Fruit fly (Drosophila melanogaster) whole organism, prepupa: Measurements from ENCODE around the gene Tpi.

Experiments
- CG10669 ChIP-seq: fragments of 200-800 bp; sonication (Bioruptor generic); optimal IDR thresholded peaks from 3 replicates; lab custom pipeline; 2018; ENCODE audit warnings: missing biosample characterization, mild to moderate bottlenecking, missing genetic modification characterization, moderate library complexity
- CG11762 ChIP-seq: fragments of 200-800 bp; sonication (Bioruptor generic); optimal IDR thresholded peaks from 3 replicates; lab custom pipeline; 2016; ENCODE audit warnings: missing biosample characterization, missing genetic modification characterization; ENCODE audit not compliant: insufficient read depth
- CG11902 ChIP-seq: fragments of 200-800 bp; sonication (Bioruptor generic); optimal IDR thresholded peaks from 3 replicates; lab custom pipeline; 2016; ENCODE audit warnings: missing biosample characterization, missing genetic modification characterization
- CG15336 ChIP-seq: fragments of 200-800 bp; sonication (Bioruptor generic); IDR thresholded peaks from 2 replicates; pipeline ENCODE4 v1.3.6; 2022; ENCODE audit warnings: missing biosample characterization, missing genetic modification characterization
- CG1621 ChIP-seq: fragments of 200-800 bp; sonication (Bioruptor generic); optimal IDR thresholded peaks from 3 replicates; lab custom pipeline; 2018; ENCODE audit warnings: missing biosample characterization, mild to moderate bottlenecking, missing genetic modification characterization
- CG32006 ChIP-seq: fragments of 200-800 bp; sonication (Bioruptor generic); optimal IDR thresholded peaks from 3 replicates; lab custom pipeline; 2017; ENCODE audit warnings: missing biosample characterization, mild to moderate bottlenecking, missing genetic modification characterization
- CG3919 ChIP-seq: fragments of 200-800 bp; sonication (Bioruptor generic); optimal IDR thresholded peaks from 3 replicates; lab custom pipeline; 2016; ENCODE audit warnings: missing biosample characterization, missing genetic modification characterization
- CG4318 ChIP-seq: fragments of 200-800 bp; sonication (Bioruptor generic); optimal IDR thresholded peaks from 3 replicates; lab custom pipeline; 2017; ENCODE audit warnings: missing biosample characterization, mild to moderate bottlenecking, missing genetic modification characterization
- CG6792 ChIP-seq: fragments of 200-800 bp; sonication (Bioruptor generic); optimal IDR thresholded peaks from 3 replicates; lab custom pipeline; 2016; ENCODE audit warnings: missing biosample characterization, missing genetic modification characterization
- CG7368 ChIP-seq: fragments of 200-800 bp; sonication (Bioruptor generic); optimal IDR thresholded peaks from 3 replicates; lab custom pipeline; 2016; ENCODE audit warnings: missing biosample characterization, missing genetic modification characterization
- CG8119 ChIP-seq: fragments of 200-800 bp; sonication (Bioruptor generic); IDR thresholded peaks from 3 replicates; pipeline ENCODE4 v1.3.6; 2022; ENCODE audit warnings: missing biosample characterization, missing genetic modification characterization
- CG8319 ChIP-seq: fragments of 200-800 bp; sonication (Bioruptor generic); optimal IDR thresholded peaks from 3 replicates; lab custom pipeline; 2016; ENCODE audit warnings: missing biosample characterization, missing genetic modification characterization
- CG9139 ChIP-seq: fragments of 200-800 bp; sonication (Bioruptor generic); optimal IDR thresholded peaks from 3 replicates; lab custom pipeline; 2017; ENCODE audit warnings: missing biosample characterization, mild to moderate bottlenecking, missing genetic modification characterization
- Eip75B ChIP-seq: fragments of 200-800 bp; sonication (Bioruptor generic); optimal IDR thresholded peaks from 3 replicates; lab custom pipeline; 2016; ENCODE audit warnings: missing biosample characterization, missing genetic modification characterization
- Eip78C ChIP-seq: fragments of 200-800 bp; sonication (Bioruptor generic); peaks from one replicate; lab custom pipeline; 2016; ENCODE audit warnings: missing biosample characterization, missing genetic modification characterization
- Eip93F ChIP-seq: fragments of 200-800 bp; sonication (Bioruptor generic); optimal IDR thresholded peaks from 2 replicates; lab custom pipeline; 2016; ENCODE audit warnings: missing biosample characterization, mild to moderate bottlenecking, missing genetic modification characterization
- Ets21C ChIP-seq: fragments of 200-800 bp; sonication (Bioruptor generic); optimal IDR thresholded peaks from 3 replicates; lab custom pipeline; 2016; ENCODE audit warnings: missing biosample characterization, missing genetic modification characterization
- Ets96B ChIP-seq: fragments of 200-800 bp; optimal IDR thresholded peaks from 2 replicates; lab custom pipeline; 2019; ENCODE audit warnings: missing biosample characterization, mild to moderate bottlenecking, missing genetic modification characterization, moderate library complexity
- Gug ChIP-seq: fragments of 200-800 bp; sonication (Bioruptor generic); IDR thresholded peaks from 2 replicates; pipeline ENCODE4 v1.3.6; 2022; ENCODE audit warnings: missing biosample characterization, missing genetic modification characterization
- Met ChIP-seq: fragments of 200-800 bp; sonication (Bioruptor generic); optimal IDR thresholded peaks from 3 replicates; lab custom pipeline; 2016; ENCODE audit warnings: missing biosample characterization, missing genetic modification characterization
- Smox ChIP-seq: fragments of 200-800 bp; sonication (Bioruptor generic); optimal IDR thresholded peaks from 3 replicates; lab custom pipeline; 2016; ENCODE audit warnings: missing biosample characterization, missing genetic modification characterization
- Sox102F ChIP-seq: fragments of 200-800 bp; sonication (Bioruptor generic); optimal IDR thresholded peaks from 2 replicates; lab custom pipeline; 2016; ENCODE audit warnings: missing biosample characterization, mild to moderate bottlenecking, missing genetic modification characterization
- Sox14 ChIP-seq: fragments of 200-800 bp; sonication (Bioruptor generic); optimal IDR thresholded peaks from 3 replicates; lab custom pipeline; 2016; ENCODE audit warnings: missing biosample characterization, missing genetic modification characterization
- Sox15 ChIP-seq: fragments of 200-800 bp; sonication (Bioruptor generic); optimal IDR thresholded peaks from 3 replicates; lab custom pipeline; 2016; ENCODE audit warnings: missing biosample characterization, missing genetic modification characterization
- achi ChIP-seq: fragments of 200-800 bp; sonication (Bioruptor generic); optimal IDR thresholded peaks from 3 replicates; lab custom pipeline; 2016; ENCODE audit warnings: missing biosample characterization, missing genetic modification characterization
- acj6 ChIP-seq: fragments of 200-800 bp; sonication (Bioruptor generic); optimal IDR thresholded peaks from 3 replicates; lab custom pipeline; 2016; ENCODE audit warnings: missing biosample characterization, missing genetic modification characterization
- cyc ChIP-seq: fragments of 200-800 bp; sonication (Bioruptor generic); optimal IDR thresholded peaks from 3 replicates; lab custom pipeline; 2016; ENCODE audit warnings: missing biosample characterization, missing genetic modification characterization
- dac ChIP-seq: fragments of 200-800 bp; sonication (Bioruptor generic); optimal IDR thresholded peaks from 2 replicates; lab custom pipeline; 2017; ENCODE audit warnings: missing biosample characterization, mild to moderate bottlenecking, missing genetic modification characterization
- dsx ChIP-seq: fragments of 200-800 bp; optimal IDR thresholded peaks from 3 replicates; lab custom pipeline; 2019; ENCODE audit warnings: missing biosample characterization, mild to moderate bottlenecking, missing genetic modification characterization, moderate library complexity; ENCODE audit not compliant: poor library complexity, severe bottlenecking
- esn ChIP-seq: fragments of 200-800 bp; sonication (Bioruptor generic); optimal IDR thresholded peaks from 2 replicates; lab custom pipeline; 2016; ENCODE audit warnings: missing biosample characterization, mild to moderate bottlenecking, missing genetic modification characterization, moderate library complexity
- fkh ChIP-seq: fragments of 200-800 bp; sonication (Bioruptor generic); optimal IDR thresholded peaks from 3 replicates; lab custom pipeline; 2017; ENCODE audit warnings: missing biosample characterization, mild to moderate bottlenecking, missing genetic modification characterization, moderate library complexity
- lz ChIP-seq: fragments of 200-800 bp; sonication (Bioruptor generic); optimal IDR thresholded peaks from 3 replicates; lab custom pipeline; 2016; ENCODE audit warnings: missing biosample characterization, missing genetic modification characterization
- net ChIP-seq: fragments of 200-800 bp; sonication (Bioruptor generic); optimal IDR thresholded peaks from 3 replicates; lab custom pipeline; 2016; ENCODE audit warnings: missing biosample characterization, missing genetic modification characterization
- pdm3 ChIP-seq: fragments of 200-800 bp; sonication (Bioruptor generic); optimal IDR thresholded peaks from 3 replicates; lab custom pipeline; 2016; ENCODE audit warnings: missing biosample characterization, missing genetic modification characterization
- salr ChIP-seq, 2 experiments: fragments of 200-800 bp; sonication (Bioruptor generic); optimal IDR thresholded peaks; 3 replicates each; lab custom pipeline; 2016 to 2018; ENCODE audit warnings: missing biosample characterization in 2 of 2, missing genetic modification characterization in 2 of 2, mild to moderate bottlenecking in 1 of 2
- spab ChIP-seq: fragments of 200-800 bp; sonication (Bioruptor generic); optimal IDR thresholded peaks from 2 replicates; lab custom pipeline; 2017; ENCODE audit warnings: missing biosample characterization, mild to moderate bottlenecking, missing genetic modification characterization, missing genetic modification reagents
- svp ChIP-seq: fragments of 200-800 bp; sonication (Bioruptor generic); peaks from one replicate; lab custom pipeline; 2016; ENCODE audit warnings: missing biosample characterization, missing genetic modification characterization
- vri ChIP-seq: fragments of 200-800 bp; sonication (Bioruptor generic); optimal IDR thresholded peaks from 3 replicates; lab custom pipeline; 2016; ENCODE audit warnings: missing biosample characterization, mild to moderate bottlenecking, missing genetic modification characterization

Gene Tpi

DNA sequence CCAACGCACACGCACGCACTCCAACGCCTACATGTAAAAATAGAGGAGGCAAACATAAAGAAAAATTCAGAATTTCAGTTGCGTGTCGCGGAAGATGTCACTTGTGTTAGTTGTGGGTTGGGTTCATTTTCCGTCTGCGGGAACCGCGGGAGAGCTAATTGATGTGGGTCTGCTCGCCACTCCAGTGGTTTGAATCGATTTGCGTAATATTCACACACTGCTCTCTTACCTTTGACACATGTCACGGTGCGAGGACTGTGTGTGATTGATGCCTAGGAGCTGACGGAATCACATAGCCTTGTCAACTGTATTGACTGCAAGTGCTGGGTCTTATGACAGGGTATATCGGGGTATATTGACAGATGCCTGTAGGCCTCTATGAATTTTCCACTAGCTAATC lies 23.4 kb downstream of the Tpi start:
- TF ChIP-seq Ets96B = no peak
- no peak for TF ChIP-seq CG11762
- TF ChIP-seq Sox15 = no peak
- no peak for TF ChIP-seq esn (GFP tag; lab: Kevin White, UChicago)
- TF ChIP-seq Eip75B (GFP tag; lab: Kevin White, UChicago) = no peak
- TF ChIP-seq cyc (GFP tag; lab: Kevin White, UChicago) = no peak
- no peak for TF ChIP-seq Sox102F (GFP tag; lab: Kevin White, UChicago)
- TF ChIP-seq Gug (GFP tag; lab: Robert Waterston, UW) = no peak
- TF ChIP-seq Eip78C = no peak
- no peak for TF ChIP-seq acj6 (GFP tag; lab: Kevin White, UChicago)
- TF ChIP-seq dac (GFP tag; lab: Kevin White, UChicago) = no peak
- no peak for TF ChIP-seq CG6792
- TF ChIP-seq Ets21C (GFP tag; lab: Kevin White, UChicago) = no peak
- TF ChIP-seq dsx = no peak
- TF ChIP-seq spab (GFP tag; lab: Kevin White, UChicago) = no peak
- TF ChIP-seq CG1621 (tag; lab: Kevin White, UChicago) = no peak
- no peak for TF ChIP-seq svp
- TF ChIP-seq CG8319 (GFP tag; lab: Kevin White, UChicago) = no peak
- TF ChIP-seq achi (GFP tag; lab: Kevin White, UChicago) = no peak
- no peak for TF ChIP-seq CG32006

- TF ChIP-seq CG8319 (GFP tag; lab: Kevin White, UChicago) = no peak
- no peak for TF ChIP-seq achi (GFP tag; lab: Kevin White, UChicago)
- TF ChIP-seq net (GFP tag; lab: Kevin White, UChicago) = no peak
- no peak for TF ChIP-seq Eip93F
- TF ChIP-seq CG7368 (GFP tag; lab: Kevin White, UChicago) = no peak
- TF ChIP-seq Met (GFP tag; lab: Kevin White, UChicago) = no peak
- TF ChIP-seq Gug (GFP tag; lab: Robert Waterston, UW) = no peak
- no peak for TF ChIP-seq esn (GFP tag; lab: Kevin White, UChicago)
- no peak for TF ChIP-seq Sox14 (GFP tag; lab: Kevin White, UChicago)
These were observed 25.0 kb downstream of the Tpi start for dm6 chr3R:30109380-30109779.

DNA sequence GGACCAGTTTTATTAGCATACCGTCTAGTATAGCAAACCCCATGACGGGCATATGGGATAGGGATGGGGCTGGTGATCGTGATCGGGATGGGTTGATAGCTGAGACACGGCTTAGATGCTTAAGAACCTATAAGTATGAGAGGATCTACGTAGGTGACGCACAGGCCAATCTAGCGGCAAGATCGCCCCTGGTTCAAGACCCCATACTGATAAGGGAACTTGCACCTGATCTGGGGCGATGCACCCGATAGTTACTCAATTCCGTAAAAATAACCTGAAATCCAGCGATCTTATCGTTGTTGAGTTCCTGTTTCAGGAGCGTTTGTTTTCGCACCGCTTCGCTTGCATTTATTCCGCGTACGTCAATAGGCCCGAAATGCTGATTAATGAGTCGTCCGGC lies 25.8 kb downstream of the Tpi start:
- TF ChIP-seq svp = peak; percentile 67
- no peak for TF ChIP-seq vri (GFP tag; lab: Kevin White, UChicago)
- TF ChIP-seq CG10669 (GFP tag; lab: Kevin White, UChicago) = no peak
- TF ChIP-seq Sox14 (GFP tag; lab: Kevin White, UChicago) = no peak
- TF ChIP-seq, all 60 proteins: peak for 1

DNA sequence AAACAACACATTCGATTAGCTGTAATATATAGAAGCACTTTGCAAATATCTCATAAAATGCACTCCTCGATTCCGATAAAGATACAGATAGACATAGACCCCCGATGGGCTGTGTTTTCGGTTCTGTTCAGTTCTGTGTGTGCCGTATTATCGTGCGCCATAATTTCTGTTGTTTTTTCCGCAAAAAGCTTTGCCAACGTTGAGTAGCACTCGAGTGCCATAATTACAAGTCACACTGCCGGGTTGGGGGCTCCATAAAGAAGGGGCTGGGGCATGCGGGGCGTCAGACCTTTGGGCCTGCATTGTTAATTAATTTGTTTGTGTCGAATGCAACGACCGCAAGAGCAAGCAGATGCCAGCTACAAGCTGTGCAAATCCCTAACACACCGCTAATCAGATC lies 26.7 kb downstream of the Tpi start:
- TF ChIP-seq svp = peak; percentile 86
- no peak for TF ChIP-seq CG10669 (GFP tag; lab: Kevin White, UChicago)

dm6 chr3R:30106562-30106961 lies 27.8 kb downstream of the Tpi start:
- TF ChIP-seq achi (GFP tag; lab: Kevin White, UChicago) = no peak
- TF ChIP-seq Smox (GFP tag; lab: Kevin White, UChicago) = no peak
- TF ChIP-seq lz (GFP tag; lab: Kevin White, UChicago) = no peak
- TF ChIP-seq CG6792 = no peak
- TF ChIP-seq Eip75B (GFP tag; lab: Kevin White, UChicago) = no peak
- TF ChIP-seq net (GFP tag; lab: Kevin White, UChicago) = no peak
- no peak for TF ChIP-seq CG3919
- TF ChIP-seq pdm3 (GFP tag; lab: Kevin White, UChicago) = no peak
- TF ChIP-seq CG9139 (GFP tag; lab: Kevin White, UChicago) = no peak
- TF ChIP-seq esn (GFP tag; lab: Kevin White, UChicago) = no peak
- TF ChIP-seq Eip78C = peak; percentile 44
- TF ChIP-seq CG11902 = no peak
- TF ChIP-seq salr (GFP tag; optimal IDR thresholded peaks at IDR 0.05; lab: Kevin White, UChicago) = no peak
- TF ChIP-seq CG15336 (GFP tag; lab: Robert Waterston, UW) = no peak
- no peak for TF ChIP-seq CG1621 (tag; lab: Kevin White, UChicago)
- no peak for TF ChIP-seq Ets21C (GFP tag; lab: Kevin White, UChicago)
- TF ChIP-seq svp = peak; percentile 93
- no peak for TF ChIP-seq CG4318 (GFP tag; lab: Kevin White, UChicago)
- peak; percentile 56 for TF ChIP-seq fkh (GFP tag; lab: Kevin White, UChicago)
- no peak for TF ChIP-seq CG8119 (GFP tag; lab: Robert Waterston, UW)
- no peak for TF ChIP-seq CG32006
